Worm (Caenorhabditis elegans): ENCODE results near the gene M57.1.

DNA sequence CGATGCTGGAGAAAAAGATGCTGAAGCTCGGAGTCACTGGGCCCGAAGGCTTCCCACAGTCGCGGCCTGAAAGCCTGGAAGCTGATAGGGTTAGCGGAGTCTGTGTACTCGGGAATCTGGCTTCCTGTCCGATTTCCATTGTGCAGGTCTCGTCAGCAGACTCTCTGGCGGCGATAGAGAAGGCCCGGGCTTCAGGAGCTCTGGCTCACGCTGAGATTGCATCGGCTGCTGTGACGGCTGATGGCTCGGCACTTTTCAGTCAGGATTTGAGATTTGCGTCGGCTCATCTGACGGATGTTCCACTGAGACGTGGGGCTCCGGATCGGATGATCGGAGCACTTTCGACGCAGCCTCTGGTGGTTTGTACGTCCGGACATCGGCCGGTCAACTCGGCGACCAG is 8.8 kb upstream of the M57.1 start:
- TF ChIP-seq ceh-48 (tag; optimal IDR thresholded peaks at IDR 0.05) (no peak), nhr-232 (tag; optimal IDR thresholded peaks at IDR 0.05) (no peak), ceh-6 (GFP tag; optimal IDR thresholded peaks at IDR 0.05) (no peak), ama-1 (optimal IDR thresholded peaks at IDR 0.05) (no peak), hlh-30 (tag; optimal IDR thresholded peaks at IDR 0.05; ENCODE audit: insufficient read depth) (no peak), npax-4 (tag; optimal IDR thresholded peaks at IDR 0.05) (no peak), pha-2 (tag; optimal IDR thresholded peaks at IDR 0.05) (no peak), tbx-2 (tag; optimal IDR thresholded peaks at IDR 0.05) (no peak), K09A11.1 (tag; optimal IDR thresholded peaks at IDR 0.05; ENCODE audit: insufficient read depth) (no peak), nhr-11 (tag; optimal IDR thresholded peaks at IDR 0.05) (no peak), hlh-13 (GFP tag; optimal IDR thresholded peaks at IDR 0.05) (no peak), nfya-1 (tag; optimal IDR thresholded peaks at IDR 0.05) (no peak), pha-4 (tag; optimal IDR thresholded peaks at IDR 0.05) (no peak), eyg-1 (tag; optimal IDR thresholded peaks at IDR 0.05) (no peak)

Measured in whole organism, late embryonic.